Worm (Caenorhabditis elegans): ENCODE data around the gene nhr-57.
A peak's percentile ranks its signal among the peaks of the same experiment; 100 is the strongest.

nhr-57 gene

ce11 chrV:4175624-4176023, 43.9 kb downstream of the nhr-57 start, which contains the start of the genes coh-4 and pid-5 (continued):
- TF ChIP-seq dox-1 (GFP tag; IDR thresholded peaks at IDR 0.05): peak; percentile 89
- TF ChIP-seq fkh-3 (tag; optimal IDR thresholded peaks at IDR 0.05): no peak
- TF ChIP-seq B0336.3 (GFP tag; IDR thresholded peaks at IDR 0.05): peak; percentile 74
- no peak for TF ChIP-seq F52B5.7 (tag; optimal IDR thresholded peaks at IDR 0.05)
- TF ChIP-seq Y79H2A.3 (GFP tag; conservative IDR thresholded peaks at IDR 0.05): no peak
- TF ChIP-seq hmg-1.2 (GFP tag; IDR thresholded peaks at IDR 0.05): peak; percentile 44
- peak; percentile 95 for TF ChIP-seq madf-8 (GFP tag; conservative IDR thresholded peaks at IDR 0.05)
- no peak for TF ChIP-seq lin-26 (GFP tag; IDR thresholded peaks at IDR 0.05)
- TF ChIP-seq ceh-58 (GFP tag; IDR thresholded peaks at IDR 0.05): no peak
- no peak for TF ChIP-seq cebp-1 (GFP tag; IDR thresholded peaks at IDR 0.05)
- TF ChIP-seq cebp-1 (tag; optimal IDR thresholded peaks at IDR 0.05): no peak
- no peak for TF ChIP-seq ztf-25 (GFP tag; IDR thresholded peaks at IDR 0.05)
- TF ChIP-seq madf-6 (GFP tag; IDR thresholded peaks at IDR 0.05): peak; percentile 99
- TF ChIP-seq lin-40 (tag; optimal IDR thresholded peaks at IDR 0.05): no peak
- peak; percentile 95 for TF ChIP-seq D2030.7 (GFP tag; IDR thresholded peaks at IDR 0.05)
- TF ChIP-seq ztf-3 (GFP tag; optimal IDR thresholded peaks at IDR 0.05): no peak
- TF ChIP-seq Y53G8AR.9 (GFP tag; conservative IDR thresholded peaks at IDR 0.05): peak; percentile 79
- TF ChIP-seq F23B12.7 (tag; optimal IDR thresholded peaks at IDR 0.05; ENCODE audit: insufficient read depth): peak; percentile 36
- no peak for TF ChIP-seq pha-4 (tag; optimal IDR thresholded peaks at IDR 0.05)
- TF ChIP-seq hmg-20 (GFP tag; IDR thresholded peaks at IDR 0.05): no peak
- no peak for TF ChIP-seq madf-10 (tag; optimal IDR thresholded peaks at IDR 0.05)
- 0 out of 2 replicates have a peak, but pooled peaks have one; percentile 70 for TF ChIP-seq madf-3 (GFP tag; IDR thresholded peaks at IDR 0.05)
- peak; percentile 58 for TF ChIP-seq snpc-1.1 (tag; optimal IDR thresholded peaks at IDR 0.05; ENCODE audit: insufficient read depth)
- TF ChIP-seq T07F8.4 (tag; optimal IDR thresholded peaks at IDR 0.05): no peak
- peak; percentile 87 for TF ChIP-seq Y95B8A.8 (GFP tag; IDR thresholded peaks at IDR 0.05)
- TF ChIP-seq ceh-100 (GFP tag; IDR thresholded peaks at IDR 0.05): peak; percentile 61
- no peak for TF ChIP-seq nhr-120 (GFP tag; IDR thresholded peaks at IDR 0.05)
- peak; percentile 63 for TF ChIP-seq nfyb-1 (GFP tag; IDR thresholded peaks at IDR 0.05)
- TF ChIP-seq ets-4 (GFP tag; optimal IDR thresholded peaks at IDR 0.05): no peak
- peak; percentile 99 for TF ChIP-seq xnd-1 (tag; optimal IDR thresholded peaks at IDR 0.05)
- TF ChIP-seq B0019.2 (GFP tag; conservative IDR thresholded peaks at IDR 0.05): peak; percentile 83
- TF ChIP-seq hlh-12 (tag; optimal IDR thresholded peaks at IDR 0.05): no peak
- no peak for TF ChIP-seq aptf-3 (GFP tag; IDR thresholded peaks at IDR 0.05)
- no peak for TF ChIP-seq nhr-80 (tag; optimal IDR thresholded peaks at IDR 0.05)
- TF ChIP-seq gei-17 (GFP tag; optimal IDR thresholded peaks at IDR 0.05): no peak
- no peak for TF ChIP-seq Y67H2A.10 (GFP tag; conservative IDR thresholded peaks at IDR 0.05)
- TF ChIP-seq die-1 (tag; optimal IDR thresholded peaks at IDR 0.05): no peak
- TF ChIP-seq unc-62 (GFP tag; optimal IDR thresholded peaks at IDR 0.05): no peak
- no peak for TF ChIP-seq repo-1 (tag; optimal IDR thresholded peaks at IDR 0.05)
- no peak for TF ChIP-seq bed-2 (GFP tag; IDR thresholded peaks at IDR 0.05)
- no peak for TF ChIP-seq akir-1 (GFP tag; optimal IDR thresholded peaks at IDR 0.05)
- TF ChIP-seq mxl-1 (tag; optimal IDR thresholded peaks at IDR 0.05): no peak
- no peak for TF ChIP-seq zfh-2 (GFP tag; conservative IDR thresholded peaks at IDR 0.05)
- TF ChIP-seq ama-1 (optimal IDR thresholded peaks at IDR 0.05): no peak
- TF ChIP-seq ama-1 (GFP tag; optimal IDR thresholded peaks at IDR 0.05): no peak
- no peak for TF ChIP-seq nhr-27 (tag; optimal IDR thresholded peaks at IDR 0.05)
- peak; percentile 98 for TF ChIP-seq efl-1 (GFP tag; optimal IDR thresholded peaks at IDR 0.05)
- TF ChIP-seq nfya-1 (tag; optimal IDR thresholded peaks at IDR 0.05; ENCODE audit: borderline replicate concordance, insufficient read depth): no peak
- TF ChIP-seq chd-7 (tag; optimal IDR thresholded peaks at IDR 0.05): no peak
- TF ChIP-seq ztf-18 (tag; optimal IDR thresholded peaks at IDR 0.05): no peak
- no peak for TF ChIP-seq egrh-3 (GFP tag; IDR thresholded peaks at IDR 0.05)
